Fruit fly (Drosophila melanogaster) whole organism: Measurements from ENCODE around the gene Mi-2.

Experiments used
- CG8478 ChIP-seq: fragments of >200 bp; optimal IDR thresholded peaks from 2 replicates; lab custom pipeline; 2018; ENCODE audit warnings: inconsistent platforms
- Dll ChIP-seq: fragments of >200 bp; optimal IDR thresholded peaks from 2 replicates; lab custom pipeline; 2017
- EcR ChIP-seq, 2 experiments: fragments of >200 bp; optimal IDR thresholded peaks; 2 replicates each; lab custom pipeline; 2017; ENCODE audit warnings: missing biosample characterization in 2 of 2, missing genetic modification characterization in 2 of 2, missing genetic modification reagents in 2 of 2
- pan ChIP-seq: fragments of >200 bp; optimal IDR thresholded peaks from 2 replicates; lab custom pipeline; 2017
- psq ChIP-seq: fragments of >200 bp; optimal IDR thresholded peaks from 2 replicates; lab custom pipeline; 2017
- usp ChIP-seq: fragments of >200 bp; optimal IDR thresholded peaks from 2 replicates; lab custom pipeline; 2017; ENCODE audit warnings: missing biosample characterization, missing genetic modification characterization, mixed read lengths

The Mi-2 gene

DNA sequence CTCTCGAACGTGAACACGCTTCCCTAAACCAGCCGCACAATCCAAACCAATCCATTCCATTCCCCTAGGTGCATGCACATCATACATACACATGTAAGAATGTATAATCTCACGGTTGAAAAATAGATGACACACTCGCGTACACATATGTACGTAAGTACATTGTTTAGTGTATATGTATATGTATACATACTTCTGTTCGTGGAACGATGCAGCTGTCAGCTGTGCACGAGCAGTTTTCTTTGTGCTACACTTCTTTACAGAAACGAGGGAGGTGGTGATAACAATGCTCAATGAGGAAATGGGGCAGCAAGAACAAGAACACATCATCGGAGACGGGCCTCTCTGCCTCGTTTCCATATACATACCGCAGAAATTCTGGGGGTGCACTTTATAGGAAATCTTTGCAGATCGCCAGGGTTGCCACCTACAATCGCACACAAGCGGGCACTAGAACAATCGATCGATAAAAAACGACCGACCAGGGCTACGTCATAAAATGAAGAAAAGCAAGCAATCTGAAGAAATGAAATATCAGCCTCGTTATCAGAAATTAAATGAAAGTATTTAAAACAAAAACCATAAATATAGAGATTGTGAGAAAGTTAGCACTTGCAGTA is 10.6 kb downstream of the Mi-2 start:
- TF ChIP-seq pan (lab: Kevin White, UChicago) (no peak), psq (lab: Kevin White, UChicago) (no peak), Dll (lab: Kevin White, UChicago) (no peak), EcR (GFP tag; optimal IDR thresholded peaks at IDR 0.05; lab: Kevin White, UChicago) (no peak), usp (GFP tag; lab: Kevin White, UChicago) (no peak), CG8478 (no peak)

- TF ChIP-seq Dll (lab: Kevin White, UChicago) (no peak), pan (lab: Kevin White, UChicago) (peak; percentile 56)
Observed at dm6 chr3L:19898547-19899282, 11.3 kb downstream of the Mi-2 start.

- TF ChIP-seq EcR (GFP tag; optimal IDR thresholded peaks at IDR 0.05; lab: Kevin White, UChicago) (no peak), pan (lab: Kevin White, UChicago) (no peak), CG8478 (no peak), usp (GFP tag; lab: Kevin White, UChicago) (no peak), Dll (lab: Kevin White, UChicago) (no peak), psq (lab: Kevin White, UChicago) (no peak)
Observed at dm6 chr3L:19897685-19898009, 12.4 kb downstream of the Mi-2 start.

dm6 chr3L:19896892-19897684 is 12.9 kb downstream of the Mi-2 start:
- TF ChIP-seq usp (GFP tag; lab: Kevin White, UChicago) (no peak), Dll (lab: Kevin White, UChicago) (no peak), psq (lab: Kevin White, UChicago) (no peak), CG8478 (no peak), pan (lab: Kevin White, UChicago) (peak; percentile 34), EcR (GFP tag; optimal IDR thresholded peaks at IDR 0.05; lab: Kevin White, UChicago) (no peak)

dm6 chr3L:19896280-19896891 is 13.6 kb downstream of the Mi-2 start:
- TF ChIP-seq Dll (lab: Kevin White, UChicago) (peak; percentile 27), pan (lab: Kevin White, UChicago) (no peak)

DNA sequence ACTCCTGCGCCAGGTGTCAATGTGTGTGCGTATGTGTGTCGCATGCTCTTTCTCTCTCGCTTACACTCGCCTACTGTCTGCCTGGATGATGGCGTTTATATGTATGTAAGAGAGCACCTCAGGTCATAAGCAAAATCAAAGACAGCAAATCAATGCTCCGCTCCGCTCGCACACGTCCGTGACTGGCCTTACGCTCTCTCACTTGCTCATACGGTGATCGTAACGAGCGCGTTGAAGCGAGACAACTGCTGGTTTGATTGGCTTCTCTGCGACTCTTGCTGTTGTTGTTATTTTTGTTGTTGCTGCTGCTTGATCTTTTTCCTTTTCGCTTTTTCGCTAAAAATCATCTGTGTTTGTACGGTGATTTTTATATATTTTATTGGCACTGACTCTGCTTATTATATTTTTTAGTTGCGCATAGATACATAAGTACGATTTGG is 14.4 kb downstream of the Mi-2 start:
- TF ChIP-seq Dll (lab: Kevin White, UChicago), result peak; percentile 55
- no peak for TF ChIP-seq EcR (GFP tag; optimal IDR thresholded peaks at IDR 0.05; lab: Kevin White, UChicago)
- peak; percentile 99 for TF ChIP-seq CG8478
- TF ChIP-seq pan (lab: Kevin White, UChicago), result no peak
- TF ChIP-seq usp (GFP tag; lab: Kevin White, UChicago), result no peak
- TF ChIP-seq psq (lab: Kevin White, UChicago), result no peak

- TF ChIP-seq usp (GFP tag; lab: Kevin White, UChicago) (no peak), CG8478 (no peak), psq (lab: Kevin White, UChicago) (no peak)
Observed at dm6 chr3L:19873488-19873887, 36.5 kb downstream of the Mi-2 start.

DNA sequence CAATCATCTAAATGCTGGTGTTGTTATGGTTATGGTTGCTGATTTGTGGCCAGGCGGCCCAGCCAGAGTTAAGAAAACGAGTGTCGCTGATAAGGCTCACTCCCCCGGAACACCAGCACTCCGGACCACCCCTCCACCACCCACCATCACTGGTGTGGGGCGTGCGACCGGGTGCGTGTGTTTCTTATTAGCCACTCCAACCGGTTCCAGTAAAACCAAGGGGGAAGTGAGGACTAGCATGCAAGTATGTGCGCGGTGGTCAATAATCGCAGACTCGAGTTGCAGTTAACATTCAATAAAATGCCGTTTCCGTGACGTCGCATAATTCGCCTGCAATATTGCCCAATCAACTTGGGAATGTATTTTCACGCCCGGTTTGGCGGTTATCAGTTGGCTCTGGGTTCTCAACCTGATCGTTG is 37.5 kb downstream of the Mi-2 start:
- TF ChIP-seq Dll (lab: Kevin White, UChicago) (no peak), usp (GFP tag; lab: Kevin White, UChicago) (no peak), CG8478 (no peak), EcR (GFP tag; optimal IDR thresholded peaks at IDR 0.05; lab: Kevin White, UChicago) (no peak), pan (lab: Kevin White, UChicago) (no peak), psq (lab: Kevin White, UChicago) (no peak)

dm6 chr3L:19871667-19871931 is 38.4 kb downstream of the Mi-2 start:
- TF ChIP-seq pan (lab: Kevin White, UChicago), result no peak
- no peak for TF ChIP-seq EcR (GFP tag; optimal IDR thresholded peaks at IDR 0.05; lab: Kevin White, UChicago)
- no peak for TF ChIP-seq Dll (lab: Kevin White, UChicago)
- TF ChIP-seq psq (lab: Kevin White, UChicago), result no peak
- TF ChIP-seq CG8478, result no peak
- TF ChIP-seq usp (GFP tag; lab: Kevin White, UChicago), result no peak

- TF ChIP-seq CG8478, result no peak
- TF ChIP-seq EcR (GFP tag; optimal IDR thresholded peaks at IDR 0.05; lab: Kevin White, UChicago), result no peak
- TF ChIP-seq psq (lab: Kevin White, UChicago), result no peak
Observed at dm6 chr3L:19870843-19871666, 39.0 kb downstream of the Mi-2 start, which contains the start of the genes Rab8 and Usp32. TSS of gene Rab8 (minus strand) at chr3L:19871078. TSS of gene Usp32 (plus strand) at chr3L:19871139.

- TF ChIP-seq pan (lab: Kevin White, UChicago) (no peak), usp (GFP tag; lab: Kevin White, UChicago) (no peak), Dll (lab: Kevin White, UChicago) (no peak), EcR (GFP tag; optimal IDR thresholded peaks at IDR 0.05; lab: Kevin White, UChicago) (no peak), CG8478 (no peak), psq (lab: Kevin White, UChicago) (no peak)
Observed at dm6 chr3L:19869698-19870097, 40.3 kb downstream of the Mi-2 start.
